Worm (Caenorhabditis elegans): ENCODE results near the gene K10D11.3.

DNA sequence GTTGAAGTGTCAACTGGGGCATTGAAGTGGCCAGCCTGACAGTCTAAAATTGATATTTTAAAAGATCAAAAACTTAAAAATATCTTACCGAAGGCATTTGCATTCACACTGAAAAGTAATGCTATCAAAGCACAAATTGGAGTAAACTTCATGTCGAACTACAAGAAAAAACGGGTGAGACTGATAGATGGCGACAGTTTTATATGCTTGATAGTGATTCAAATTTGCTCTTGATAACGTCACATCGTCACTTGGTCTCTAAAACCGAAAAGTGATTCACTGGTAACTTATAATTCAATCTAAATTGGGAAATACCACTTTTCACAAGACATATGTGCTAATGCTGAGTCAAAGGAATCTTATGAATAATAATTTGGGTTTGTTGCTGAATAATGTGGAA lies 5.7 kb upstream of the K10D11.3 start, which contains the start of gene K10D11.5:
- no peak for TF ChIP-seq Y79H2A.3 (GFP tag; conservative IDR thresholded peaks at IDR 0.05)
- TF ChIP-seq efl-1 (GFP tag; optimal IDR thresholded peaks at IDR 0.05) = no peak
- TF ChIP-seq rpc-1 (optimal IDR thresholded peaks at IDR 0.05) = no peak
- TF ChIP-seq rpc-1 (tag; optimal IDR thresholded peaks at IDR 0.05) = no peak
- TF ChIP-seq sptf-2 (GFP tag; optimal IDR thresholded peaks at IDR 0.05) = no peak
- no peak for TF ChIP-seq unc-130 (GFP tag; optimal IDR thresholded peaks at IDR 0.05)
- no peak for TF ChIP-seq attf-6 (GFP tag; IDR thresholded peaks at IDR 0.05)
- TF ChIP-seq pha-4 (tag; optimal IDR thresholded peaks at IDR 0.05) = no peak
- TF ChIP-seq atf-7 (tag; optimal IDR thresholded peaks at IDR 0.05) = no peak
